Fruit fly (Drosophila melanogaster): Measurements from ENCODE around the gene Reph.

DNA sequence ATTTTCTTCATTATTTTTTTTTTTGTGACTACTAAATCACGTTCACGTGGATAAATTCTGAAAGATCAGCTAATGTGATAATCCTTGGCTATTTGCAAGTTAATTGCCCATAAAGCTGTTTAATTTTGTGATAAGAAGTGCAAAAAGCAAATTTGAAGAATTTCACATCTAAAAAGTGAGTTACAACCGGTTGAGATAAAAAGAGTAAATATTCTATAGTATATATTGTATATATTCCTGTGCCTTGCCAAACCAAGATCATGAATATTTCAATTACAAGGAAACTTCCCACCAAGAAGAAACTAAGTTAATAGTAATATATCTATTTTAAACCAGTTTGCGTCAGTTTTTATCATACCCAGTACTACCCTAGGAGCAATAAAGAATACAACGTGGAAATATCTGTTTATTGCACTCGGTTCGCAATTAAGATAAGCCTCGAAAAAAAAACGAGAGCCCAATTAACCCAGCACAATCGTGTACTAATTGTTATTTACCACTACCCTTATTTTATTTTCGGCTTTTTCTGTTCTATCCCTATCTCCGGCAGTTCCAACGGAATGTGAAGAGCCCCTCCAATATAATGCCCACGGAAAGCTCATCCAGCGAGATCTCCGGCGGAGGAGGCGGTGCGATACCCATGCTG lies 24.1 kb upstream of the Reph start:
- TF ChIP-seq Hr3 (GFP tag; optimal IDR thresholded peaks at IDR 0.05) (no peak), ems (GFP tag; optimal IDR thresholded peaks at IDR 0.05) (no peak), CG5180 (GFP tag; optimal IDR thresholded peaks at IDR 0.05) (no peak)
